Fruit fly (Drosophila melanogaster): ENCODE data around the gene DIP-gamma.

DIP-gamma gene

DNA sequence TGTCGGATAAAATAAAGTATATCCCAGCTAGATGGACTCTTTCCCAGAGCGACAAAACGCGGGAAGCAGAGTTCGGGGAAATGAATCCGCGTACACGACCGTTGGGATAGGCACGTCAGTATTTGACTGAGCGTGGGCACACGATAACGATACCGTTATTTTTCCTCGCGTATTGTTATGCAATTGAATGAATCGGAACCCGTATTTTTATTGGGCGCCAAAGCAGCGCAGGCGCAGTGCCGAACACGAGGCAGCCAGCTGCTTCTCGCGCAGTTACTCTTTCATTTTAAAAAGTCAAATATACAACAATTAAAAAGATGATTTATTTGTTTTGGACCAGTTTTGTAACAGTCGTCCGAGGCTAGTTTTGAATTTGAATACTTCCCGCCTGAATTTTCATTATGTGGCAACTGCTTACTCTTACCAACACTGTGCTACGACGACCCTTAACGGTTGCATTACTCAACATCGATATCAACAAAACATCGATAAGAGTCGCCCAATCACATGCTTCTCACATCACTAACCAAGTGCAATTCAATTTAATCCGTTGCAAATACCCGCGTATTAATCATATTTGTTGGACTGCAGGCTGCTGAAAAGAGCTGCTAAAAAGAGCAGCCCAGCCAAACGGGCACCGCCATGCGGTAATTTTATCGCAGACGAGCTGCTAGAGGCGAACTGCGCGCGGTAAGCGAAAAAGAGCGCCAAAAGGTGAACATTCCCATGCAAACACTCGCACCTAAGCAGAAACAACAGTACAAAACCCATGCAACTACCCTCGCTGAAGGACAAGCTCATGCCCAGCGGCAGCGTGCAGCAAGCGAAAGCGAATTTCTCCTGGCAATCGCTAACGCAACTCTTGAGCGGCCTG lies 82.4 kb downstream of the DIP-gamma start, which contains the start of the genes CG33203 and Doa (continued):
- no peak for TF ChIP-seq Eip74EF (GFP tag; optimal IDR thresholded peaks at IDR 0.05)
- peak; percentile 62; the same call in 2 of the 3 replicates for TF ChIP-seq CG7963 (GFP tag; IDR thresholded peaks at IDR 0.05; ENCODE audit: partially characterized antibody)
- peak; percentile 90 for TF ChIP-seq amos (GFP tag; IDR thresholded peaks at IDR 0.05; ENCODE audit: partially characterized antibody)
- peak; percentile 71 to 78 for TF ChIP-seq dpn (GFP tag; optimal IDR thresholded peaks at IDR 0.05)
- TF ChIP-seq CG3726 (GFP tag; IDR thresholded peaks at IDR 0.05) = 0 out of 3 replicates have a peak, but pooled peaks have one; percentile 37
- TF ChIP-seq H2.0 (GFP tag; IDR thresholded peaks at IDR 0.05) = peak; percentile 33; the same call in 1 of the 2 replicates
- peak; percentile 46 for TF ChIP-seq HmgD (GFP tag; optimal IDR thresholded peaks at IDR 0.05)
- no peak for TF ChIP-seq CG10274 (GFP tag; optimal IDR thresholded peaks at IDR 0.05)
- TF ChIP-seq Chrac-16 (GFP tag; optimal IDR thresholded peaks at IDR 0.05) = peak; percentile 11
- TF ChIP-seq HLH54F (GFP tag; optimal IDR thresholded peaks at IDR 0.05) = peak; percentile 67
- TF ChIP-seq Dbx (GFP tag; IDR thresholded peaks at IDR 0.05) = peak; percentile 59; the same call in 2 of the 3 replicates
- TF ChIP-seq CG15601 (tag; optimal IDR thresholded peaks at IDR 0.05) = peak; percentile 46
- TF ChIP-seq Stat92E (GFP tag; optimal IDR thresholded peaks at IDR 0.05) = peak in 1 of 3 experiments; percentile 22
- no peak for TF ChIP-seq gt (GFP tag; IDR thresholded peaks at IDR 0.05)
- TF ChIP-seq CG3995 (GFP tag; optimal IDR thresholded peaks at IDR 0.05) = peak; percentile 27
- TF ChIP-seq h (optimal IDR thresholded peaks at IDR 0.05) = no peak
- peak; percentile 46 for TF ChIP-seq CG17829 (tag; optimal IDR thresholded peaks at IDR 0.05)
- TF ChIP-seq CG8478 (optimal IDR thresholded peaks at IDR 0.05) = no peak
- peak; percentile 78 for TF ChIP-seq Doc3 (GFP tag; IDR thresholded peaks at IDR 0.05; ENCODE audit: partially characterized antibody)
- TF ChIP-seq CG7786 (GFP tag; optimal IDR thresholded peaks at IDR 0.05) = peak; percentile 49
- peak; percentile 9 for TF ChIP-seq tin (GFP tag; optimal IDR thresholded peaks at IDR 0.05)
- TF ChIP-seq CG13624 (GFP tag; optimal IDR thresholded peaks at IDR 0.05) = peak; percentile 33
- peak; percentile 26; the same call in 1 of the 2 replicates for TF ChIP-seq sisA (GFP tag; IDR thresholded peaks at IDR 0.05)
- peak; percentile 72 for TF ChIP-seq jumu (GFP tag; optimal IDR thresholded peaks at IDR 0.05)
- TF ChIP-seq CkIIα-i1 (GFP tag; IDR thresholded peaks at IDR 0.05) = no peak
- peak; percentile 18 for TF ChIP-seq Side (GFP tag; optimal IDR thresholded peaks at IDR 0.05)
- TF ChIP-seq Fer3 (tag; optimal IDR thresholded peaks at IDR 0.05) = peak; percentile 1
- peak in 1 of 2 experiments; percentile 7 for TF ChIP-seq bsh (GFP tag; optimal IDR thresholded peaks at IDR 0.05)
- TF ChIP-seq ase (GFP tag; IDR thresholded peaks at IDR 0.05) = peak; percentile 33; the same call in 1 of the 3 replicates
- peak; percentile 88 for TF ChIP-seq Bgb (GFP tag; IDR thresholded peaks at IDR 0.05; ENCODE audit: partially characterized antibody)
- TF ChIP-seq Sin3A (optimal IDR thresholded peaks at IDR 0.05) = peak; percentile 83

DNA sequence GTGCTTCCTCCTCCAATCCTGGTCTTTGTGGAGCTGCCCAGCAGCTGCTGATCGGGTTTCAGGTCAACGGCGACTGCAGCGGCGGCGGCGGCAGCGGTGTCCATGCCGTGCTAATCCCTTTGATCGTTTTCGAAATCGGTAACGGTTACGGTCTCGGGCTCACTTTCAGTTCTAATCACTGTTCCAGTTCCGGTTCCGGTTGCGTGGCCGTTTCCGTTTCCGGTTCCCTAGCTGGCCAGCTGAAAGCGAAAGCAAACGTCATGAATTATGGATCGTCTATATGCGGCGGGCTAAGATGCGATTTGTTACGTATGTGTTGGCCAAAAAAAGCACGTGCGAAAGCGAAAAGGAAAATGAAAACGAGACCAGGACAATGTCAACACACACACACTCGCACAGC lies 83.4 kb downstream of the DIP-gamma start:
- no peak for TF ChIP-seq vfl (GFP tag; optimal IDR thresholded peaks at IDR 0.05)
- TF ChIP-seq Ets97D (GFP tag; optimal IDR thresholded peaks at IDR 0.05) = peak; percentile 63
- no peak for TF ChIP-seq CG13894 (tag; optimal IDR thresholded peaks at IDR 0.05)
- no peak for TF ChIP-seq Sin3A (optimal IDR thresholded peaks at IDR 0.05)
- peak; percentile 81 for TF ChIP-seq CG15514 (GFP tag; optimal IDR thresholded peaks at IDR 0.05)
- peak; percentile 71 for TF ChIP-seq Med (GFP tag)
- TF ChIP-seq CG10979 (tag; optimal IDR thresholded peaks at IDR 0.05) = no peak
- no peak for TF ChIP-seq Sry-β (GFP tag; optimal IDR thresholded peaks at IDR 0.05)
- no peak for TF ChIP-seq cas (GFP tag; IDR thresholded peaks at IDR 0.05)
- TF ChIP-seq CG12104 (GFP tag; optimal IDR thresholded peaks at IDR 0.05) = no peak
- TF ChIP-seq CG15479 (GFP tag; optimal IDR thresholded peaks at IDR 0.05) = peak; percentile 16
- TF ChIP-seq CG7271 (tag; optimal IDR thresholded peaks at IDR 0.05) = peak; percentile 87
- no peak for TF ChIP-seq CG14965 (GFP tag; optimal IDR thresholded peaks at IDR 0.05; ENCODE audit: borderline replicate concordance)
- no peak for TF ChIP-seq ac (GFP tag; optimal IDR thresholded peaks at IDR 0.05)
- no peak for TF ChIP-seq ind (GFP tag; optimal IDR thresholded peaks at IDR 0.05)
- TF ChIP-seq Meics (GFP tag; optimal IDR thresholded peaks at IDR 0.05) = no peak
- TF ChIP-seq ci (GFP tag; IDR thresholded peaks at IDR 0.05) = 0 out of 3 replicates have a peak, but pooled peaks have one; percentile 26
- peak; percentile 1 for TF ChIP-seq fd102C (GFP tag; optimal IDR thresholded peaks at IDR 0.05)
- no peak for TF ChIP-seq YL-1 (GFP tag; optimal IDR thresholded peaks at IDR 0.05)

All from whole organism, embryonic.